Worm (Caenorhabditis elegans) whole organism, mixed stage, embryonic: ENCODE measurements around the gene R03D7.8.

Experiments used
- elt-3 ChIP-seq: fragments of 150-350 bp; optimal IDR thresholded peaks from 2 replicates; lab custom pipeline; 2014; ENCODE audit warnings: missing biosample characterization, missing genetic modification characterization
- lin-13 ChIP-seq: fragments of 150-350 bp; optimal IDR thresholded peaks from 2 replicates; lab custom pipeline; 2014; ENCODE audit warnings: missing biosample characterization, missing genetic modification characterization
- mep-1 ChIP-seq: fragments of 150-350 bp; optimal IDR thresholded peaks from 2 replicates; lab custom pipeline; 2017; ENCODE audit warnings: missing biosample characterization, missing genetic modification reagents, missing genetic modification characterization, inconsistent platforms
- nhr-237 ChIP-seq: fragments of 150-350 bp; optimal IDR thresholded peaks from 2 replicates; lab custom pipeline; 2014; ENCODE audit warnings: missing biosample characterization, missing genetic modification characterization
- nhr-76 ChIP-seq: sonication (generic microtip); optimal IDR thresholded peaks from 2 replicates; lab custom pipeline; 2017; ENCODE audit warnings: missing biosample characterization, missing genetic modification characterization

DNA sequence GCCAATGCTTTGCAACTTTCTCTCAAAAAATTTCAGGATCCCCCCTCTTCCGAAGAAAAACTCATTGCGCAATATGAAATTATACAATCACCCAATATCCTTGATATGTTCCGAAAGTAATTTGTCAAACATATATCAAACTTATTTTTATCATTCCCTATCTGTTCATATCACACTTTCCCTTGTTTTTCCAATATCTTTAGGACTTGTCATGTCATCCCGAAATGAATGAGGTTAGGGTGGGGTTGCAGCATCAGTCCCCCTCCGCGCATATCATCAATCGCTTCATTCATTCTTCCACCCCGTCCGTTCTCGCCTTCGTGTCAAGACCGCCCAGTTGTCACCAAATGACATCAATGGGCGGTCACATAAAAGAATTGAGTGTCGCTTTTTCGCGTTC is 3.0 kb upstream of the R03D7.8 start:
- TF ChIP-seq mep-1 (tag; lab: Kevin White, UChicago) (no peak), elt-3 (tag; lab: Kevin White, UChicago) (peak; percentile 66), lin-13 (tag; lab: Kevin White, UChicago) (no peak), nhr-237 (no peak), nhr-76 (tag; lab: Kevin White, UChicago) (no peak)
